Fruit fly (Drosophila melanogaster) S2 (cell line): ENCODE results near the gene bol.

Experiments
- CG8478 ChIP-seq: fragments of >200 bp; optimal IDR thresholded peaks from 2 replicates; lab custom pipeline; 2018
- CTCF ChIP-seq, 2 experiments: fragments of >200 bp; optimal IDR thresholded peaks; 2 replicates each; lab custom pipeline; 2018

DNA sequence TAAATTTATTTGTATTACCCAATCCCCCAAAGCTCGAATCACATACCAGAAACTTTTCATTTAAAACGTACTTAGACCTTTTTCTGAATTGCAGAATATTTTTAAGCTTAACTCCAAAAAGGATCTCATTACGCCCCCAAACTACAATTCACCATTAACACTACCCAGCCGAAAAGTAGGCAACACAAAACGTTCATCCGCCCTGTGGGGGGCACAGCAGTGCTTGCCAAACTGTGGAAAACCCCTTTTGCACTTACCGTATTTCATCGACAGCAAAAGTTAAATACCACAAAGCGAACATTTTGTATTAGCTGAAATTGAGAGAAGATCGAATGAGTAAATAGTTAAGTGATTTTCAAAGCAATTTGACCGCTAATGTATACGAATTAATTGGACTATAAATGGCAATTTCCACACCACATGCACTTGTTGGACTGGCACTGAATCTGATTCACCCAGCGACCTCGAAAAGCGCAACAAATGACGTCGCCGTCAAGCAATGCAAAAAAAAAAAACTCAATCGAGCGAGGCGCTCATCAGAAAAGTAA is 69.9 kb downstream of the bol start:
- TF ChIP-seq CG8478, result no peak
- no peak for TF ChIP-seq CTCF (optimal IDR thresholded peaks at IDR 0.05; lab: Kevin White, UChicago)
